Fruit fly (Drosophila melanogaster) whole organism, prepupa: Measurements from ENCODE around the gene ebd1.
A peak's percentile ranks its signal among the peaks of the same experiment; 100 is the strongest.

Experiments used
- CG10669 ChIP-seq: fragments of 200-800 bp; sonication (Bioruptor generic); optimal IDR thresholded peaks from 3 replicates; lab custom pipeline; 2018; ENCODE audit warnings: missing biosample characterization, mild to moderate bottlenecking, missing genetic modification characterization, moderate library complexity
- CG11762 ChIP-seq: fragments of 200-800 bp; sonication (Bioruptor generic); optimal IDR thresholded peaks from 3 replicates; lab custom pipeline; 2016; ENCODE audit warnings: missing biosample characterization, missing genetic modification characterization; ENCODE audit not compliant: insufficient read depth
- CG15336 ChIP-seq: fragments of 200-800 bp; sonication (Bioruptor generic); IDR thresholded peaks from 2 replicates; pipeline ENCODE4 v1.3.6; 2022; ENCODE audit warnings: missing biosample characterization, missing genetic modification characterization
- CG1621 ChIP-seq: fragments of 200-800 bp; sonication (Bioruptor generic); optimal IDR thresholded peaks from 3 replicates; lab custom pipeline; 2018; ENCODE audit warnings: missing biosample characterization, mild to moderate bottlenecking, missing genetic modification characterization
- CG32006 ChIP-seq: fragments of 200-800 bp; sonication (Bioruptor generic); optimal IDR thresholded peaks from 3 replicates; lab custom pipeline; 2017; ENCODE audit warnings: missing biosample characterization, mild to moderate bottlenecking, missing genetic modification characterization
- CG34406 ChIP-seq: fragments of 200-800 bp; sonication (Bioruptor generic); optimal IDR thresholded peaks from 3 replicates; lab custom pipeline; 2016; ENCODE audit warnings: missing biosample characterization, missing genetic modification characterization
- CG3919 ChIP-seq: fragments of 200-800 bp; sonication (Bioruptor generic); optimal IDR thresholded peaks from 3 replicates; lab custom pipeline; 2016; ENCODE audit warnings: missing biosample characterization, missing genetic modification characterization
- CG4318 ChIP-seq: fragments of 200-800 bp; sonication (Bioruptor generic); optimal IDR thresholded peaks from 3 replicates; lab custom pipeline; 2017; ENCODE audit warnings: missing biosample characterization, mild to moderate bottlenecking, missing genetic modification characterization
- CG6792 ChIP-seq: fragments of 200-800 bp; sonication (Bioruptor generic); optimal IDR thresholded peaks from 3 replicates; lab custom pipeline; 2016; ENCODE audit warnings: missing biosample characterization, missing genetic modification characterization
- CG6854 ChIP-seq: fragments of 200-800 bp; sonication (Bioruptor generic); optimal IDR thresholded peaks from 2 replicates; lab custom pipeline; 2017; ENCODE audit warnings: missing biosample characterization, mild to moderate bottlenecking, missing genetic modification characterization
- CG8119 ChIP-seq: fragments of 200-800 bp; sonication (Bioruptor generic); IDR thresholded peaks from 3 replicates; pipeline ENCODE4 v1.3.6; 2022; ENCODE audit warnings: missing biosample characterization, missing genetic modification characterization
- CG8319 ChIP-seq: fragments of 200-800 bp; sonication (Bioruptor generic); optimal IDR thresholded peaks from 3 replicates; lab custom pipeline; 2016; ENCODE audit warnings: missing biosample characterization, missing genetic modification characterization
- CG8632 ChIP-seq: fragments of 200-800 bp; sonication (Bioruptor generic); optimal IDR thresholded peaks from 3 replicates; lab custom pipeline; 2016; ENCODE audit warnings: missing biosample characterization, missing genetic modification characterization
- CG9139 ChIP-seq: fragments of 200-800 bp; sonication (Bioruptor generic); optimal IDR thresholded peaks from 3 replicates; lab custom pipeline; 2017; ENCODE audit warnings: missing biosample characterization, mild to moderate bottlenecking, missing genetic modification characterization
- Eip75B ChIP-seq: fragments of 200-800 bp; sonication (Bioruptor generic); optimal IDR thresholded peaks from 3 replicates; lab custom pipeline; 2016; ENCODE audit warnings: missing biosample characterization, missing genetic modification characterization
- Eip78C ChIP-seq: fragments of 200-800 bp; sonication (Bioruptor generic); peaks from one replicate; lab custom pipeline; 2016; ENCODE audit warnings: missing biosample characterization, missing genetic modification characterization
- Eip93F ChIP-seq: fragments of 200-800 bp; sonication (Bioruptor generic); optimal IDR thresholded peaks from 2 replicates; lab custom pipeline; 2016; ENCODE audit warnings: missing biosample characterization, mild to moderate bottlenecking, missing genetic modification characterization
- Gug ChIP-seq: fragments of 200-800 bp; sonication (Bioruptor generic); IDR thresholded peaks from 2 replicates; pipeline ENCODE4 v1.3.6; 2022; ENCODE audit warnings: missing biosample characterization, missing genetic modification characterization
- Hr4 ChIP-seq: fragments of 200-800 bp; sonication (Bioruptor generic); optimal IDR thresholded peaks from 3 replicates; lab custom pipeline; 2016; ENCODE audit warnings: missing biosample characterization, missing genetic modification characterization
- Lpt ChIP-seq: fragments of 200-800 bp; sonication (Bioruptor generic); optimal IDR thresholded peaks from 3 replicates; lab custom pipeline; 2016; ENCODE audit warnings: missing biosample characterization, missing genetic modification characterization
- Met ChIP-seq: fragments of 200-800 bp; sonication (Bioruptor generic); optimal IDR thresholded peaks from 3 replicates; lab custom pipeline; 2016; ENCODE audit warnings: missing biosample characterization, missing genetic modification characterization
- OdsH ChIP-seq: fragments of 200-800 bp; sonication (Bioruptor generic); optimal IDR thresholded peaks from 3 replicates; lab custom pipeline; 2016; ENCODE audit warnings: missing biosample characterization, missing genetic modification characterization
- Smox ChIP-seq: fragments of 200-800 bp; sonication (Bioruptor generic); optimal IDR thresholded peaks from 3 replicates; lab custom pipeline; 2016; ENCODE audit warnings: missing biosample characterization, missing genetic modification characterization
- Sox14 ChIP-seq: fragments of 200-800 bp; sonication (Bioruptor generic); optimal IDR thresholded peaks from 3 replicates; lab custom pipeline; 2016; ENCODE audit warnings: missing biosample characterization, missing genetic modification characterization
- Sox15 ChIP-seq: fragments of 200-800 bp; sonication (Bioruptor generic); optimal IDR thresholded peaks from 3 replicates; lab custom pipeline; 2016; ENCODE audit warnings: missing biosample characterization, missing genetic modification characterization
- acj6 ChIP-seq: fragments of 200-800 bp; sonication (Bioruptor generic); optimal IDR thresholded peaks from 3 replicates; lab custom pipeline; 2016; ENCODE audit warnings: missing biosample characterization, missing genetic modification characterization
- cyc ChIP-seq: fragments of 200-800 bp; sonication (Bioruptor generic); optimal IDR thresholded peaks from 3 replicates; lab custom pipeline; 2016; ENCODE audit warnings: missing biosample characterization, missing genetic modification characterization
- dac ChIP-seq: fragments of 200-800 bp; sonication (Bioruptor generic); optimal IDR thresholded peaks from 2 replicates; lab custom pipeline; 2017; ENCODE audit warnings: missing biosample characterization, mild to moderate bottlenecking, missing genetic modification characterization
- dsx ChIP-seq: fragments of 200-800 bp; optimal IDR thresholded peaks from 3 replicates; lab custom pipeline; 2019; ENCODE audit warnings: missing biosample characterization, mild to moderate bottlenecking, missing genetic modification characterization, moderate library complexity; ENCODE audit not compliant: poor library complexity, severe bottlenecking
- eg ChIP-seq: fragments of 200-800 bp; sonication (Bioruptor generic); IDR thresholded peaks from 3 replicates; pipeline ENCODE4 v1.3.6; 2022; ENCODE audit warnings: missing biosample characterization, missing genetic modification characterization
- esn ChIP-seq: fragments of 200-800 bp; sonication (Bioruptor generic); optimal IDR thresholded peaks from 2 replicates; lab custom pipeline; 2016; ENCODE audit warnings: missing biosample characterization, mild to moderate bottlenecking, missing genetic modification characterization, moderate library complexity
- fd59A ChIP-seq: fragments of 200-800 bp; sonication (Bioruptor generic); optimal IDR thresholded peaks from 2 replicates; lab custom pipeline; 2017; ENCODE audit warnings: missing biosample characterization, mild to moderate bottlenecking, missing genetic modification characterization, missing genetic modification reagents
- fd85E ChIP-seq: fragments of 200-800 bp; sonication (Bioruptor generic); optimal IDR thresholded peaks from 3 replicates; lab custom pipeline; 2016; ENCODE audit warnings: missing biosample characterization, missing genetic modification characterization
- fkh ChIP-seq: fragments of 200-800 bp; sonication (Bioruptor generic); optimal IDR thresholded peaks from 3 replicates; lab custom pipeline; 2017; ENCODE audit warnings: missing biosample characterization, mild to moderate bottlenecking, missing genetic modification characterization, moderate library complexity
- lz ChIP-seq: fragments of 200-800 bp; sonication (Bioruptor generic); optimal IDR thresholded peaks from 3 replicates; lab custom pipeline; 2016; ENCODE audit warnings: missing biosample characterization, missing genetic modification characterization
- net ChIP-seq: fragments of 200-800 bp; sonication (Bioruptor generic); optimal IDR thresholded peaks from 3 replicates; lab custom pipeline; 2016; ENCODE audit warnings: missing biosample characterization, missing genetic modification characterization
- ss ChIP-seq, 2 experiments: fragments of 200-800 bp; sonication (Bioruptor generic); optimal IDR thresholded peaks; 2 replicates in 1 of 2; 3 replicates in 1 of 2; lab custom pipeline; 2017 to 2018; ENCODE audit warnings: mild to moderate bottlenecking in 2 of 2, missing biosample characterization in 2 of 2, missing genetic modification characterization in 2 of 2, moderate library complexity in 1 of 2
- svp ChIP-seq: fragments of 200-800 bp; sonication (Bioruptor generic); peaks from one replicate; lab custom pipeline; 2016; ENCODE audit warnings: missing biosample characterization, missing genetic modification characterization
- vri ChIP-seq: fragments of 200-800 bp; sonication (Bioruptor generic); optimal IDR thresholded peaks from 3 replicates; lab custom pipeline; 2016; ENCODE audit warnings: missing biosample characterization, mild to moderate bottlenecking, missing genetic modification characterization

ebd1 gene

dm6 chr3L:696404-697054, 11.2 kb upstream of the ebd1 start (continued):
- TF ChIP-seq CG8319: peak; percentile 89
- TF ChIP-seq Eip93F (GFP tag; lab: Kevin White, UChicago): peak; percentile 69
- peak; percentile 97 to 98 for TF ChIP-seq ss (GFP tag; optimal IDR thresholded peaks at IDR 0.05; lab: Kevin White, UChicago)
- peak; percentile 71 for TF ChIP-seq Smox (GFP tag; lab: Kevin White, UChicago)
- TF ChIP-seq CG3919 (GFP tag; lab: Kevin White, UChicago): peak; percentile 93
- peak; percentile 78 for TF ChIP-seq fd85E (GFP tag; lab: Kevin White, UChicago)
- TF ChIP-seq Met (GFP tag; lab: Kevin White, UChicago): no peak
- peak; percentile 96 for TF ChIP-seq CG15336 (GFP tag; lab: Robert Waterston, UW)
- TF ChIP-seq CG10669 (GFP tag; lab: Kevin White, UChicago): peak; percentile 97
- TF ChIP-seq lz: peak; percentile 80
- TF ChIP-seq Hr4 (GFP tag; lab: Kevin White, UChicago): peak; percentile 89
- TF ChIP-seq svp (GFP tag; lab: Kevin White, UChicago): peak; percentile 87
- TF ChIP-seq Lpt (GFP tag; lab: Kevin White, UChicago): peak; percentile 92
- TF ChIP-seq, all 60 proteins: peak for 56

dm6 chr3L:695510-695909, 10.2 kb upstream of the ebd1 start:
- TF ChIP-seq cyc (no peak), CG4318 (GFP tag; lab: Kevin White, UChicago) (no peak), CG8632 (GFP tag; lab: Kevin White, UChicago) (no peak), eg (GFP tag; lab: Robert Waterston, UW) (no peak), vri (GFP tag; lab: Kevin White, UChicago) (no peak), Gug (no peak), esn (GFP tag; lab: Kevin White, UChicago) (no peak), CG6792 (GFP tag; lab: Kevin White, UChicago) (no peak), Eip75B (GFP tag; lab: Kevin White, UChicago) (no peak), Eip78C (GFP tag; lab: Kevin White, UChicago) (no peak), CG34406 (no peak), dac (GFP tag; lab: Kevin White, UChicago) (no peak), acj6 (GFP tag; lab: Kevin White, UChicago) (no peak), net (GFP tag; lab: Kevin White, UChicago) (no peak), Sox15 (no peak), CG8119 (GFP tag; lab: Robert Waterston, UW) (no peak), CG1621 (tag; lab: Kevin White, UChicago) (no peak), fd59A (GFP tag; lab: Kevin White, UChicago) (no peak)
- TF ChIP-seq, all 60 proteins: peak for 0

- TF ChIP-seq CG11762 (GFP tag; lab: Kevin White, UChicago) (no peak), fkh (GFP tag; lab: Kevin White, UChicago) (peak; percentile 74), Sox14 (peak; percentile 45)
Measured at dm6 chr3L:692699-693098, 7.3 kb upstream of the ebd1 start, which contains the start of gene Vti1a. TSS of gene Vti1a (minus strand) at chr3L:692919.

dm6 chr3L:690031-690686, 4.8 kb upstream of the ebd1 start, which contains the start of the genes CG32483 and RabX6:
TSS of gene CG32483 (minus strand) at chr3L:690081.
TSS of gene RabX6 (plus strand) at chr3L:690517.
- TF ChIP-seq CG6854 (GFP tag; lab: Kevin White, UChicago): no peak
- TF ChIP-seq Gug: no peak
- TF ChIP-seq CG6792 (GFP tag; lab: Kevin White, UChicago): no peak
- TF ChIP-seq CG1621 (tag; lab: Kevin White, UChicago): no peak
- no peak for TF ChIP-seq dsx (GFP tag; lab: Kevin White, UChicago)
- TF ChIP-seq CG3919 (GFP tag; lab: Kevin White, UChicago): no peak
- TF ChIP-seq CG9139 (GFP tag; lab: Kevin White, UChicago): no peak
- no peak for TF ChIP-seq cyc
- TF ChIP-seq Sox14: peak; percentile 45
- TF ChIP-seq OdsH (GFP tag; lab: Kevin White, UChicago): no peak
- peak; percentile 24 for TF ChIP-seq svp (GFP tag; lab: Kevin White, UChicago)
- no peak for TF ChIP-seq CG32006 (GFP tag; lab: Kevin White, UChicago)
- no peak for TF ChIP-seq Eip93F (GFP tag; lab: Kevin White, UChicago)
- TF ChIP-seq, all 60 proteins: peak for 2
